Worm (Caenorhabditis elegans) whole organism, mixed stage, embryonic: ENCODE measurements around the gene Y73B6BL.12.

Source experiments
- ceh-83 ChIP-seq: fragments of 200-800 bp; sonication (Bioruptor generic); optimal IDR thresholded peaks from 2 replicates; lab custom pipeline; 2018; ENCODE audit warnings: mild to moderate bottlenecking, missing genetic modification characterization, missing compliant biosample characterization
- cnd-1 ChIP-seq: fragments of 200-800 bp; sonication (Bioruptor generic); optimal IDR thresholded peaks from 2 replicates; lab custom pipeline; 2018; ENCODE audit warnings: mild to moderate bottlenecking, missing genetic modification characterization, missing compliant biosample characterization
- elt-1 ChIP-seq: sonication (generic microtip); optimal IDR thresholded peaks from 2 replicates; lab custom pipeline; 2017; ENCODE audit warnings: missing genetic modification characterization, mild to moderate bottlenecking, missing compliant biosample characterization, antibody characterized with exemption, moderate library complexity, borderline replicate concordance; ENCODE audit not compliant: insufficient read depth
- elt-3 ChIP-seq: fragments of 150-350 bp; optimal IDR thresholded peaks from 2 replicates; lab custom pipeline; 2014; ENCODE audit warnings: missing biosample characterization, missing genetic modification characterization
- hlh-1 ChIP-seq: fragments of 150-350 bp; optimal IDR thresholded peaks from 2 replicates; lab custom pipeline; 2014; ENCODE audit warnings: missing biosample characterization, missing genetic modification reagents, missing genetic modification characterization
- lin-32 ChIP-seq: fragments of 200-800 bp; sonication (Bioruptor generic); optimal IDR thresholded peaks from 2 replicates; lab custom pipeline; 2018; ENCODE audit warnings: mild to moderate bottlenecking, missing genetic modification characterization, missing compliant biosample characterization
- mep-1 ChIP-seq: fragments of 150-350 bp; optimal IDR thresholded peaks from 2 replicates; lab custom pipeline; 2017; ENCODE audit warnings: missing biosample characterization, missing genetic modification reagents, missing genetic modification characterization, inconsistent platforms
- nhr-12 ChIP-seq: fragments of 150-350 bp; optimal IDR thresholded peaks from 2 replicates; lab custom pipeline; 2014; ENCODE audit warnings: missing biosample characterization, missing genetic modification characterization
- nhr-237 ChIP-seq: fragments of 150-350 bp; optimal IDR thresholded peaks from 2 replicates; lab custom pipeline; 2014; ENCODE audit warnings: missing biosample characterization, missing genetic modification characterization
- nhr-76 ChIP-seq: sonication (generic microtip); optimal IDR thresholded peaks from 2 replicates; lab custom pipeline; 2017; ENCODE audit warnings: missing biosample characterization, missing genetic modification characterization
- pha-4 ChIP-seq: fragments of 150-350 bp; optimal IDR thresholded peaks from 2 replicates; lab custom pipeline; 2018; ENCODE audit warnings: missing biosample characterization, missing genetic modification reagents, missing genetic modification characterization
- sem-2 ChIP-seq: fragments of 200-800 bp; sonication (Bioruptor generic); optimal IDR thresholded peaks from 2 replicates; lab custom pipeline; 2018; ENCODE audit warnings: mild to moderate bottlenecking, missing genetic modification characterization, missing compliant biosample characterization
- unc-62 ChIP-seq: fragments of 150-350 bp; optimal IDR thresholded peaks from 2 replicates; lab custom pipeline; 2014; ENCODE audit warnings: missing biosample characterization, missing genetic modification reagents, missing genetic modification characterization

DNA sequence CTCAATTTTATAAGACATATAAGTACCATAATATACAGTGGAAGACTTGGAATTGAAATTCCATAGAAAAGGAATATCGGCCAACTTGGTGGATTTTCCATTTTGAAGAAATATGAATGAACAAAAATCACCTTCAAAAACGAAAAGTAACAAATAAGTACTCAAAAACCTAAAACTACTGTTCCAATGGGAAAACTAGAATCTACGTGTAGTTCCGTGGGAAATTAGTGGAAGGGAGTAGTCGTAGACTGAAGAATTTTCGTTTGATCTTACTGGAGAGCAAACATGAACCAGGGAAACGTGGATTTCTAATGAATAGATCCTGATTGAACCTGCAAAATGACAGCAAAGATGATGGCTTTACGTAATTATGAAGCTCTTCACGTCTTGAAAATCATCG lies 45.3 kb downstream of the Y73B6BL.12 start, which contains the start of gene srv-31:
- TF ChIP-seq mep-1 = no peak
- no peak for TF ChIP-seq unc-62
- TF ChIP-seq nhr-237 (tag; lab: Kevin White, UChicago) = no peak
- no peak for TF ChIP-seq nhr-12 (tag; lab: Kevin White, UChicago)
- no peak for TF ChIP-seq lin-32 (GFP tag; lab: Kevin White, UChicago)
- no peak for TF ChIP-seq hlh-1 (tag; lab: Kevin White, UChicago)
- no peak for TF ChIP-seq elt-3
- no peak for TF ChIP-seq cnd-1
- TF ChIP-seq pha-4 (tag; lab: Kevin White, UChicago) = no peak
- TF ChIP-seq elt-1 (tag; lab: Kevin White, UChicago) = no peak
- no peak for TF ChIP-seq ceh-83 (GFP tag; lab: Kevin White, UChicago)
- no peak for TF ChIP-seq sem-2 (GFP tag; lab: Kevin White, UChicago)
- TF ChIP-seq nhr-76 = no peak
